Worm (Caenorhabditis elegans): ENCODE measurements around the gene W06F12.2.

DNA sequence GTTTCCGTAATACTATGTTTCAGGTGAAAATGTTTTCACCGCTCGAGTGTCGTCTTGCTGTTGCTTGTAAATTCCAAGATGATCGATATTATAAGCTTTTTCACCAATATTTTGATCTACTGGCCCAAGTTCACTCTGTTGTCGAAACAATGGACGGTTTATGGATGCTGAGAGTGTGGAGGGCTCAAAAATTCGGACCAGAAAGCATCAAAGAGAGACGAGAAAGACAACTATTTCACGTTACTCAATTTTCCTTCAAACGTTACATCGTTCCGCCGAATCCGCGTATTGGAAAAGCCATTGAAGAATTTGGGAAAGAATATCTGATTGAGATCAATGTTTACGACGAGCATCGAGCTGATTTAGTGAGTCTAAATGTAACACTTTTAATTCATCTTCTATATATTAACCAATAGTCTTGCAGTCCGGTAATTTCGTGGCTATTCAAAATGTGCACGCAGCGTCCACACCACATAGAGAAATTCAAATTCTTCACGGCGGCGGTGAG, 48.8 kb upstream of the W06F12.2 start, which contains the start of gene pot-3:
- TF ChIP-seq W03F9.2 (tag; optimal IDR thresholded peaks at IDR 0.05) (no peak), him-1 (tag; optimal IDR thresholded peaks at IDR 0.05) (no peak), dao-5 (tag; optimal IDR thresholded peaks at IDR 0.05) (no peak)
